Fruit fly (Drosophila melanogaster) whole organism, embryonic: ENCODE data around the gene CG45487.
A peak's percentile ranks its signal among the peaks of the same experiment; 100 is the strongest.

Experiments used
- Abd-B ChIP-seq: fragments of 200-800 bp; sonication (Bioruptor generic); optimal IDR thresholded peaks from 2 replicates; lab custom pipeline; 2018; ENCODE audit warnings: missing biosample characterization, mild to moderate bottlenecking, missing genetic modification characterization, moderate library complexity
- Aef1 ChIP-seq: fragments of 200-800 bp; sonication (Bioruptor generic); IDR thresholded peaks from 3 replicates; pipeline ENCODE4 v1.3.6; 2022; ENCODE audit warnings: missing biosample characterization, missing genetic modification characterization
- Atf3 ChIP-seq: fragments of 200-800 bp; sonication (Bioruptor generic); optimal IDR thresholded peaks from 3 replicates; lab custom pipeline; 2016; ENCODE audit warnings: missing biosample characterization, missing genetic modification characterization
- Blimp-1 ChIP-seq: fragments of 200-800 bp; sonication (Bioruptor generic); optimal IDR thresholded peaks from 3 replicates; lab custom pipeline; 2018; ENCODE audit warnings: missing biosample characterization, missing genetic modification characterization, mild to moderate bottlenecking, moderate library complexity, missing genetic modification reagents
- CG11504 ChIP-seq: fragments of 200-800 bp; sonication (Bioruptor generic); optimal IDR thresholded peaks from 3 replicates; lab custom pipeline; 2019; ENCODE audit warnings: missing biosample characterization, mild to moderate bottlenecking, missing genetic modification characterization, moderate library complexity
- CG13775 ChIP-seq: fragments of 200-800 bp; sonication (Bioruptor generic); optimal IDR thresholded peaks from 3 replicates; lab custom pipeline; 2017; ENCODE audit warnings: missing biosample characterization, mild to moderate bottlenecking, missing genetic modification characterization
- CG14014 ChIP-seq: fragments of 200-800 bp; sonication (Bioruptor generic); IDR thresholded peaks from 2 replicates; pipeline ENCODE4 v1.3.6; 2022; ENCODE audit warnings: missing biosample characterization, missing genetic modification characterization
- CG14860 ChIP-seq: fragments of 200-800 bp; sonication (Bioruptor generic); IDR thresholded peaks from 3 replicates; pipeline ENCODE4 v1.3.6; 2022; ENCODE audit warnings: missing biosample characterization, missing genetic modification characterization; ENCODE audit not compliant: partially characterized antibody
- CG1529 ChIP-seq: fragments of 200-800 bp; sonication (Bioruptor generic); optimal IDR thresholded peaks from 3 replicates; lab custom pipeline; 2018; ENCODE audit warnings: missing biosample characterization, missing genetic modification characterization
- CG15479 ChIP-seq: fragments of 200-800 bp; sonication (Bioruptor generic); optimal IDR thresholded peaks from 3 replicates; lab custom pipeline; 2019; ENCODE audit warnings: missing biosample characterization, mild to moderate bottlenecking, missing genetic modification characterization, moderate library complexity
- CG1602 ChIP-seq: fragments of 200-800 bp; sonication (Bioruptor generic); optimal IDR thresholded peaks from 3 replicates; lab custom pipeline; 2016; ENCODE audit warnings: missing biosample characterization, missing genetic modification characterization
- CG1603 ChIP-seq: fragments of 200-800 bp; sonication (Bioruptor generic); optimal IDR thresholded peaks from 2 replicates; lab custom pipeline; 2019; ENCODE audit warnings: missing biosample characterization, mild to moderate bottlenecking, missing genetic modification characterization, moderate library complexity
- CG2116 ChIP-seq: fragments of 200-800 bp; sonication (Bioruptor generic); optimal IDR thresholded peaks from 3 replicates; lab custom pipeline; 2018; ENCODE audit warnings: missing biosample characterization, mild to moderate bottlenecking, missing genetic modification characterization
- CG3065 ChIP-seq: fragments of 200-800 bp; sonication (Bioruptor generic); optimal IDR thresholded peaks from 2 replicates; lab custom pipeline; 2016; ENCODE audit warnings: missing biosample characterization, missing genetic modification characterization
- CG33213 ChIP-seq: fragments of 200-800 bp; sonication (Bioruptor generic); optimal IDR thresholded peaks from 3 replicates; lab custom pipeline; 2016; ENCODE audit warnings: missing biosample characterization, missing genetic modification characterization
- CG3847 ChIP-seq: fragments of 200-800 bp; sonication (Bioruptor generic); IDR thresholded peaks from 2 replicates; pipeline ENCODE4 v1.3.6; 2022; ENCODE audit warnings: missing biosample characterization, missing genetic modification characterization
- CG4404 ChIP-seq: fragments of 200-800 bp; sonication (Bioruptor generic); IDR thresholded peaks from 2 replicates; pipeline ENCODE4 v1.3.6; 2022; ENCODE audit warnings: missing biosample characterization, missing genetic modification characterization
- CG5245 ChIP-seq: fragments of 200-800 bp; sonication (Bioruptor generic); optimal IDR thresholded peaks from 3 replicates; lab custom pipeline; 2016; ENCODE audit warnings: missing biosample characterization, missing genetic modification characterization
- CG5953 ChIP-seq: fragments of 200-800 bp; sonication (Bioruptor generic); IDR thresholded peaks from 2 replicates; pipeline ENCODE4 v1.3.6; 2022; ENCODE audit warnings: missing biosample characterization, missing genetic modification characterization
- CG6254 ChIP-seq: fragments of 200-800 bp; sonication (Bioruptor generic); optimal IDR thresholded peaks from 3 replicates; lab custom pipeline; 2017; ENCODE audit warnings: mild to moderate bottlenecking, missing biosample characterization, missing genetic modification reagents, missing genetic modification characterization
- CG7556 ChIP-seq: fragments of 200-800 bp; sonication (Bioruptor generic); optimal IDR thresholded peaks from 2 replicates; lab custom pipeline; 2017; ENCODE audit warnings: missing biosample characterization, mild to moderate bottlenecking, missing genetic modification characterization
- CG7839 ChIP-seq: fragments of 200-800 bp; sonication (Bioruptor generic); optimal IDR thresholded peaks from 3 replicates; lab custom pipeline; 2018; ENCODE audit warnings: missing biosample characterization, mild to moderate bottlenecking, missing genetic modification characterization, moderate library complexity
- CG9817 ChIP-seq: fragments of 200-800 bp; sonication (Bioruptor generic); optimal IDR thresholded peaks from 2 replicates; lab custom pipeline; 2018; ENCODE audit warnings: missing biosample characterization, mild to moderate bottlenecking, missing genetic modification characterization, moderate library complexity
- CHES-1-like ChIP-seq: fragments of 200-800 bp; sonication (Bioruptor generic); optimal IDR thresholded peaks from 2 replicates; lab custom pipeline; 2016; ENCODE audit warnings: missing biosample characterization, missing genetic modification characterization
- CTCF ChIP-seq: fragments of 200-800 bp; sonication (Bioruptor generic); optimal IDR thresholded peaks from 2 replicates; lab custom pipeline; 2017; ENCODE audit warnings: missing biosample characterization, mild to moderate bottlenecking, missing genetic modification characterization, moderate library complexity
- GATAe ChIP-seq: fragments of 200-800 bp; sonication (Bioruptor generic); conservative IDR thresholded peaks from 2 replicates; pipeline ENCODE4 v1.3.6; 2022; ENCODE audit warnings: missing biosample characterization, missing genetic modification characterization
- HLH3B ChIP-seq: fragments of 200-800 bp; sonication (Bioruptor generic); IDR thresholded peaks from 2 replicates; pipeline ENCODE4 v1.3.6; 2022; ENCODE audit warnings: missing biosample characterization, missing genetic modification characterization
- Hmr ChIP-seq: fragments of 200-800 bp; sonication (Bioruptor generic); optimal IDR thresholded peaks from 3 replicates; lab custom pipeline; 2017; ENCODE audit warnings: mild to moderate bottlenecking, missing biosample characterization, missing genetic modification reagents, missing genetic modification characterization
- Kr ChIP-seq: fragments of 200-800 bp; sonication (Bioruptor generic); optimal IDR thresholded peaks from 2 replicates; lab custom pipeline; 2017; ENCODE audit warnings: missing biosample characterization, mild to moderate bottlenecking, missing genetic modification characterization
- MESR4 ChIP-seq: fragments of 200-800 bp; sonication (Bioruptor generic); optimal IDR thresholded peaks from 2 replicates; lab custom pipeline; 2018; ENCODE audit warnings: missing biosample characterization, mild to moderate bottlenecking, missing genetic modification characterization, moderate library complexity
- Meics ChIP-seq: fragments of 200-800 bp; sonication (Bioruptor generic); optimal IDR thresholded peaks from 2 replicates; lab custom pipeline; 2017; ENCODE audit warnings: missing biosample characterization, mild to moderate bottlenecking, missing genetic modification characterization
- Nf-YC ChIP-seq: fragments of 200-800 bp; optimal IDR thresholded peaks from 3 replicates; lab custom pipeline; 2019; ENCODE audit warnings: missing biosample characterization, mild to moderate bottlenecking, missing genetic modification characterization, moderate library complexity
- Sry-β ChIP-seq: fragments of 200-800 bp; sonication (Bioruptor generic); optimal IDR thresholded peaks from 2 replicates; lab custom pipeline; 2018; ENCODE audit warnings: missing biosample characterization, mild to moderate bottlenecking, missing genetic modification characterization, moderate library complexity
- bigmax ChIP-seq: fragments of 200-800 bp; sonication (Bioruptor generic); optimal IDR thresholded peaks from 2 replicates; lab custom pipeline; 2018; ENCODE audit warnings: missing biosample characterization, mild to moderate bottlenecking, missing genetic modification characterization
- br ChIP-seq: fragments of >200 bp; optimal IDR thresholded peaks from 2 replicates; lab custom pipeline; 2017
- chif ChIP-seq, 2 experiments: fragments of 200-800 bp; sonication (Bioruptor generic); optimal IDR thresholded peaks; 3 replicates each; lab custom pipeline; 2016; ENCODE audit warnings: missing biosample characterization in 2 of 2, missing genetic modification characterization in 2 of 2
- chinmo ChIP-seq: fragments of 200-800 bp; sonication (Bioruptor generic); IDR thresholded peaks from 4 replicates; pipeline ENCODE4 v1.3.6; 2022; ENCODE audit warnings: missing biosample characterization, missing genetic modification characterization; ENCODE audit not compliant: partially characterized antibody
- ci ChIP-seq: fragments of 200-800 bp; sonication (Bioruptor generic); IDR thresholded peaks from 3 replicates; pipeline ENCODE4 v1.3.6; 2022; ENCODE audit warnings: missing biosample characterization, missing genetic modification characterization
- dan ChIP-seq: fragments of 200-800 bp; sonication (Bioruptor generic); IDR thresholded peaks from 2 replicates; pipeline ENCODE4 v1.3.6; 2022; ENCODE audit warnings: missing biosample characterization, missing genetic modification characterization
- dati ChIP-seq: fragments of 200-800 bp; sonication (Bioruptor generic); IDR thresholded peaks from 2 replicates; pipeline ENCODE4 v1.3.6; 2022; ENCODE audit warnings: missing biosample characterization, missing genetic modification characterization
- disco-r ChIP-seq: fragments of 200-800 bp; sonication (Bioruptor generic); optimal IDR thresholded peaks from 2 replicates; lab custom pipeline; 2016; ENCODE audit warnings: missing biosample characterization, missing genetic modification characterization
- emc ChIP-seq: fragments of 200-800 bp; sonication (Bioruptor generic); optimal IDR thresholded peaks from 2 replicates; lab custom pipeline; 2016; ENCODE audit warnings: missing biosample characterization, missing genetic modification characterization
- eyg ChIP-seq: fragments of 200-800 bp; sonication (Bioruptor generic); optimal IDR thresholded peaks from 3 replicates; lab custom pipeline; 2016; ENCODE audit warnings: missing biosample characterization, missing genetic modification characterization
- gcm ChIP-seq: fragments of 200-800 bp; sonication (Bioruptor generic); optimal IDR thresholded peaks from 2 replicates; lab custom pipeline; 2019; ENCODE audit warnings: missing biosample characterization, mild to moderate bottlenecking, missing genetic modification characterization, moderate library complexity
- gcm2 ChIP-seq: fragments of 200-800 bp; sonication (Bioruptor generic); optimal IDR thresholded peaks from 2 replicates; lab custom pipeline; 2016; ENCODE audit warnings: missing biosample characterization, missing genetic modification characterization
- grau ChIP-seq: fragments of 200-800 bp; optimal IDR thresholded peaks from 3 replicates; lab custom pipeline; 2019; ENCODE audit warnings: missing biosample characterization, mild to moderate bottlenecking, missing genetic modification characterization, moderate library complexity
- gt ChIP-seq: fragments of 200-800 bp; sonication (Bioruptor generic); IDR thresholded peaks from 2 replicates; pipeline ENCODE4 v1.3.6; 2022; ENCODE audit warnings: missing biosample characterization, missing genetic modification characterization
- jumu ChIP-seq: fragments of 200-800 bp; sonication (Bioruptor generic); optimal IDR thresholded peaks from 3 replicates; lab custom pipeline; 2016; ENCODE audit warnings: missing biosample characterization, missing genetic modification characterization
- nau ChIP-seq: fragments of 200-800 bp; sonication (Bioruptor generic); optimal IDR thresholded peaks from 3 replicates; lab custom pipeline; 2017; ENCODE audit warnings: missing biosample characterization, mild to moderate bottlenecking, missing genetic modification characterization, missing genetic modification reagents
- odd ChIP-seq: fragments of 200-800 bp; sonication (Bioruptor generic); optimal IDR thresholded peaks from 2 replicates; lab custom pipeline; 2017; ENCODE audit warnings: missing biosample characterization, mild to moderate bottlenecking, missing genetic modification characterization
- row ChIP-seq: fragments of 200-800 bp; sonication (Bioruptor generic); IDR thresholded peaks from 3 replicates; pipeline ENCODE4 v1.3.6; 2022; ENCODE audit warnings: missing biosample characterization, missing genetic modification characterization
- sima ChIP-seq: fragments of 200-800 bp; sonication (Bioruptor generic); optimal IDR thresholded peaks from 2 replicates; lab custom pipeline; 2016; ENCODE audit warnings: missing biosample characterization, missing genetic modification characterization
- stc ChIP-seq: fragments of 200-800 bp; sonication (Bioruptor generic); IDR thresholded peaks from 2 replicates; pipeline ENCODE4 v1.3.6; 2022; ENCODE audit warnings: missing biosample characterization, missing genetic modification characterization

CG45487 gene

DNA sequence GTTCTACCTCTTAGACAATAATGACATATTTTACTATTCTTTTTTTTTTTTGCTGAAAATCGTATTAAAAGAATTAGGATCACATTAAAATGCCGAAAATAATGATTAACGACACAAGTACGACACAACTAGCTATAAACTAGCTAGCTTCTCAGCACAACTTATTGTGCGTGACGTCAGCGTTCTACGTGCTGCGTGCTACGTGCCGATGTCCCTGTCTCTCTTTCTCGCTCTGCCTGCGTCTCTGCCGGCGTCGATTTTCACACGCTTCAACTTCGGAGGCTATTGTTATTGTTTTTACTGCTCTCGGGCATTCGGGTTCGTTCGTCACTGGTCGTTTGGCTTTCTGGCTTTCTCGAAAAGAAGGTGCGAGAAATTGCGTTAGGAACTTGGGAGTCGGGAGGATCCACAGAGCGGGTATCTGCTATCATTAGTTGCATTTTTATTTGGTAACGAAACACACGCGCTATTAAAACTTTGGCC, 17.0 kb downstream of the CG45487 start (continued):
- TF ChIP-seq CG6254 (GFP tag; lab: Kevin White, UChicago) (no peak), CTCF (GFP tag; lab: Kevin White, UChicago) (no peak), Atf3 (peak; percentile 4), Meics (GFP tag; lab: Kevin White, UChicago) (peak; percentile 21), CG5245 (GFP tag; lab: Kevin White, UChicago) (no peak), Sry-β (no peak), Aef1 (no peak), CG15479 (GFP tag; lab: Kevin White, UChicago) (no peak), HLH3B (GFP tag; lab: Robert Waterston, UW) (no peak), chif (GFP tag; optimal IDR thresholded peaks at IDR 0.05; lab: Kevin White, UChicago) (no peak), ci (no peak), CG11504 (tag; lab: Kevin White, UChicago) (peak; percentile 15), CG4404 (GFP tag; lab: Robert Waterston, UW) (no peak), eyg (GFP tag; lab: Kevin White, UChicago) (no peak), disco-r (GFP tag; lab: Kevin White, UChicago) (no peak), CG7839 (tag; lab: Kevin White, UChicago) (no peak), gcm (GFP tag; lab: Kevin White, UChicago) (no peak), br (lab: Kevin White, UChicago) (no peak), dati (GFP tag; lab: Robert Waterston, UW) (no peak), CG33213 (GFP tag; lab: Kevin White, UChicago) (no peak), CG3065 (GFP tag; lab: Kevin White, UChicago) (no peak), odd (GFP tag; lab: Kevin White, UChicago) (no peak), chinmo (0 out of 4 replicates have a peak, but pooled peaks have one; percentile 8), CG1529 (GFP tag; lab: Kevin White, UChicago) (no peak), stc (GFP tag; lab: Robert Waterston, UW) (no peak), CG13775 (no peak), sima (no peak), dan (no peak), gcm2 (GFP tag; lab: Kevin White, UChicago) (no peak), CG3847 (GFP tag; lab: Robert Waterston, UW) (no peak), CG9817 (tag; lab: Kevin White, UChicago) (no peak), CG1602 (GFP tag; lab: Kevin White, UChicago) (no peak), CG14860 (GFP tag; lab: Robert Waterston, UW) (no peak), MESR4 (no peak), nau (GFP tag; lab: Kevin White, UChicago) (no peak), gt (GFP tag; lab: Robert Waterston, UW) (no peak), GATAe (GFP tag; lab: Robert Waterston, UW) (no peak), Hmr (no peak), Abd-B (no peak), Nf-YC (tag; lab: Kevin White, UChicago) (peak; percentile 5)

- TF ChIP-seq bigmax (GFP tag; lab: Kevin White, UChicago) (no peak), CHES-1-like (GFP tag; lab: Kevin White, UChicago) (peak; percentile 11), CG1603 (tag; lab: Kevin White, UChicago) (peak; percentile 41), Blimp-1 (GFP tag; lab: Kevin White, UChicago) (no peak), CG2116 (GFP tag; lab: Kevin White, UChicago) (no peak), grau (tag; lab: Kevin White, UChicago) (peak; percentile 92), jumu (GFP tag; lab: Kevin White, UChicago) (no peak), CG7556 (GFP tag; lab: Kevin White, UChicago) (peak; percentile 18), emc (no peak), Meics (GFP tag; lab: Kevin White, UChicago) (no peak), CG14014 (no peak), Kr (no peak), CG5953 (GFP tag; lab: Robert Waterston, UW) (no peak), row (GFP tag; lab: Robert Waterston, UW) (peak; percentile 85; the same call in 2 of the 3 replicates)
Observed at dm6 chrX:19897328-19897990, 17.6 kb downstream of the CG45487 start.
